Fruit fly (Drosophila melanogaster) whole organism, wandering third instar larva: Measurements from ENCODE around the gene CG34428.

ENCODE experiments used
- Dif ChIP-seq: fragments of 200-275, 200-300 bp; sonication (Bioruptor generic); optimal IDR thresholded peaks from 2 replicates; lab custom pipeline; 2018; ENCODE audit warnings: missing biosample characterization, missing genetic modification characterization; ENCODE audit not compliant: partially characterized antibody
- Hr78 ChIP-seq: fragments of >200 bp; optimal IDR thresholded peaks from 2 replicates; lab custom pipeline; 2017; ENCODE audit warnings: missing biosample characterization, missing genetic modification characterization
- h ChIP-seq: fragments of 200-800 bp; sonication (Bioruptor generic); optimal IDR thresholded peaks from 3 replicates; lab custom pipeline; 2016; ENCODE audit warnings: missing biosample characterization, mild to moderate bottlenecking, missing genetic modification characterization
- lola ChIP-seq: fragments of >200 bp; optimal IDR thresholded peaks from 2 replicates; lab custom pipeline; 2017; ENCODE audit warnings: missing biosample characterization, missing genetic modification characterization
- psq ChIP-seq: fragments of 200-800 bp; sonication (Bioruptor generic); optimal IDR thresholded peaks from 3 replicates; lab custom pipeline; 2017; ENCODE audit warnings: missing biosample characterization, mild to moderate bottlenecking, missing genetic modification characterization, moderate library complexity
- rgr ChIP-seq: fragments of 200-800 bp; sonication (Bioruptor generic); optimal IDR thresholded peaks from 3 replicates; lab custom pipeline; 2016; ENCODE audit warnings: missing biosample characterization, mild to moderate bottlenecking, missing genetic modification characterization

DNA sequence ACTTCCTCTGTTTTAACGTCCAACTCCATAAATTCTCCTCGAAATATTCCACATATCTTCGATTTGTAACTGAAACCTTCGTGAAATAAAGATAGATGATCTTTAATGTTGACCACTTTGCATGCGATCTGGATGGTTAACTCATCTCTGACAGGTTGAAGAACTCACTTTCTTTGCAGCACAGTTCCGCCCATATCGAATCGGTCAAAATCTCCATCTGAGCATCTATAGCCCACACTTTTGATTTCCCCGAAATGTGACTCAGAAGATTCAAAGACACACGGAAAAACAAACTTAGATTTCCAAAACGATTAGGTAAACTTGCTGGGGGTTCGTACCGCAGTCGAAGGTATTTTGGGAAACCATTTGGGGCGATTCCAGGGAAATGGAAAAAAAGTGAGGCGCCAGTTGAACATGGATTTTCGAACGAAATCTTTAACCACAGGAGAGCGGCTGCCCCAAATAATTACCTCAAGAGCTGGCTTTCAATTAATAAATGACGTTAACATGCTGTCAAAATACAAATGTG, 46.9 kb downstream of the CG34428 start:
- TF ChIP-seq Dif (GFP tag; lab: Kevin White, UChicago) (no peak), Hr78 (GFP tag; lab: Kevin White, UChicago) (no peak), psq (no peak), lola (GFP tag; lab: Kevin White, UChicago) (no peak), h (GFP tag; lab: Kevin White, UChicago) (no peak), rgr (GFP tag; lab: Kevin White, UChicago) (no peak)
